Fruit fly (Drosophila melanogaster): Measurements from ENCODE around the gene CG31789.
A peak's percentile ranks its signal among the peaks of the same experiment; 100 is the strongest.

The CG31789 gene

DNA sequence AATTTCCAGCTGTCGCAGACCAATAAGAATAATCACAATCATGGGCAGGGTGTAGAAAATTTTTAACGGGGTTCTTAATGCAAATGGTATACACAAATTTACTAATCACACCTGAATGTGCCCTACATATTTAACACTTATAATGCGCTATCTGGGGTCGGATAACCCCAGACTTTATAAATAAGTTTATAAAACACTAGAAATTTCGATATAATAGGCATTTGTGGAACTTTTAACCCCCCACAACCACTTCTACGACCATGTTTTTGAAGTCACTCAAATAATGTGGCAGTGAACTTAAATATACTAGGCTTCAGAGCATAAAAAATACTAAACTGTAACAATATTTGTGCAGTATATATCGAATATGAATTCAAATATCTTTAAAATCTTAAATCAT lies 742 bp upstream of the CG31789 start, which contains the start of gene CG10413 (continued):
- TF ChIP-seq Scr (GFP tag; IDR thresholded peaks at IDR 0.05; ENCODE audit: partially characterized antibody) (peak; percentile 60), CG31388 (GFP tag; optimal IDR thresholded peaks at IDR 0.05) (peak; percentile 95), E2f2 (GFP tag; IDR thresholded peaks at IDR 0.05) (peak; percentile 86), zfh2 (GFP tag; optimal IDR thresholded peaks at IDR 0.05) (peak; percentile 99), CG43689 (GFP tag; IDR thresholded peaks at IDR 0.05) (peak; percentile 94), Kr (GFP tag; optimal IDR thresholded peaks at IDR 0.05) (no peak), Bteb2 (GFP tag; optimal IDR thresholded peaks at IDR 0.05) (peak; percentile 98), Mes4 (GFP tag; optimal IDR thresholded peaks at IDR 0.05) (peak; percentile 95), toy (GFP tag; IDR thresholded peaks at IDR 0.05) (peak; percentile 93), CG42726 (GFP tag; IDR thresholded peaks at IDR 0.05; ENCODE audit: partially characterized antibody) (no peak), emc (GFP tag; optimal IDR thresholded peaks at IDR 0.05) (peak; percentile 92), Dfd (GFP tag; optimal IDR thresholded peaks at IDR 0.05) (no peak), Ets65A (GFP tag) (peak; percentile 99), CG32767 (GFP tag; IDR thresholded peaks at IDR 0.05) (peak; percentile 97), exex (tag; optimal IDR thresholded peaks at IDR 0.05) (peak; percentile 88), rib (GFP tag; IDR thresholded peaks at IDR 0.05) (peak; percentile 98), YL-1 (GFP tag; optimal IDR thresholded peaks at IDR 0.05) (peak; percentile 95), PHDP (tag; optimal IDR thresholded peaks at IDR 0.05) (peak; percentile 99), pb (GFP tag; optimal IDR thresholded peaks at IDR 0.05) (peak; percentile 90), seq (GFP tag; IDR thresholded peaks at IDR 0.05) (peak; percentile 98), chif (GFP tag; optimal IDR thresholded peaks at IDR 0.05) (peak; percentile 97 to 98), zen (tag; optimal IDR thresholded peaks at IDR 0.05) (peak; percentile 98), CG13624 (GFP tag; optimal IDR thresholded peaks at IDR 0.05) (peak; percentile 98), zf30C (GFP tag; optimal IDR thresholded peaks at IDR 0.05) (peak; percentile 60), psq (GFP tag; optimal IDR thresholded peaks at IDR 0.05) (peak; percentile 87), CG3838 (GFP tag; optimal IDR thresholded peaks at IDR 0.05) (peak; percentile 93), sd (tag; optimal IDR thresholded peaks at IDR 0.05) (peak; percentile 94), pzg (GFP tag; optimal IDR thresholded peaks at IDR 0.05) (peak; percentile 59), tap (tag; optimal IDR thresholded peaks at IDR 0.05) (peak; percentile 97), CG10654 (GFP tag; optimal IDR thresholded peaks at IDR 0.05) (peak; percentile 96), CG7928 (GFP tag; optimal IDR thresholded peaks at IDR 0.05) (peak; percentile 82), Oaz (GFP tag; IDR thresholded peaks at IDR 0.05) (peak; percentile 95), dimm (GFP tag; IDR thresholded peaks at IDR 0.05) (peak; percentile 92), D19A (tag; optimal IDR thresholded peaks at IDR 0.05) (peak; percentile 94), CG11696 (GFP tag; IDR thresholded peaks at IDR 0.05) (peak; percentile 90), abd-A (tag; optimal IDR thresholded peaks at IDR 0.05) (no peak), phol (tag; optimal IDR thresholded peaks at IDR 0.05) (peak; percentile 97), mam (GFP tag; optimal IDR thresholded peaks at IDR 0.05) (peak; percentile 99), Myb (GFP tag; optimal IDR thresholded peaks at IDR 0.05) (peak; percentile 89), Dref (GFP tag; IDR thresholded peaks at IDR 0.05) (peak; percentile 47), hkb (optimal IDR thresholded peaks at IDR 0.05) (no peak), hkb (GFP tag; IDR thresholded peaks at IDR 0.05) (peak; percentile 97), pan (optimal IDR thresholded peaks at IDR 0.05) (no peak), pan (GFP tag; optimal IDR thresholded peaks at IDR 0.05 in 1 of 2, IDR thresholded peaks at IDR 0.05 in 1 of 2) (peak in 1 of 2 experiments; percentile 98), unpg (GFP tag; optimal IDR thresholded peaks at IDR 0.05) (peak; percentile 99), nerfin-2 (GFP tag; IDR thresholded peaks at IDR 0.05; ENCODE audit: partially characterized antibody) (no peak), ftz-f1 (GFP tag; optimal IDR thresholded peaks at IDR 0.05) (peak; percentile 73), grn (GFP tag; optimal IDR thresholded peaks at IDR 0.05) (peak; percentile 74), CG7786 (GFP tag; optimal IDR thresholded peaks at IDR 0.05) (peak; percentile 98), Sox100B (GFP tag; optimal IDR thresholded peaks at IDR 0.05) (peak; percentile 95), CG12942 (GFP tag; optimal IDR thresholded peaks at IDR 0.05) (peak; percentile 97)
